Worm (Caenorhabditis elegans): ENCODE results near the gene clec-61.

clec-61 gene

ce11 chrII:10466552-10466951, 23.8 kb downstream of the clec-61 start, which contains the start of gene tnc-2:
tnc-2 (plus strand) TSS chrII:10466852.
- TF ChIP-seq fos-1 (tag; optimal IDR thresholded peaks at IDR 0.05) (no peak), elt-2 (tag; optimal IDR thresholded peaks at IDR 0.05) (no peak)

DNA sequence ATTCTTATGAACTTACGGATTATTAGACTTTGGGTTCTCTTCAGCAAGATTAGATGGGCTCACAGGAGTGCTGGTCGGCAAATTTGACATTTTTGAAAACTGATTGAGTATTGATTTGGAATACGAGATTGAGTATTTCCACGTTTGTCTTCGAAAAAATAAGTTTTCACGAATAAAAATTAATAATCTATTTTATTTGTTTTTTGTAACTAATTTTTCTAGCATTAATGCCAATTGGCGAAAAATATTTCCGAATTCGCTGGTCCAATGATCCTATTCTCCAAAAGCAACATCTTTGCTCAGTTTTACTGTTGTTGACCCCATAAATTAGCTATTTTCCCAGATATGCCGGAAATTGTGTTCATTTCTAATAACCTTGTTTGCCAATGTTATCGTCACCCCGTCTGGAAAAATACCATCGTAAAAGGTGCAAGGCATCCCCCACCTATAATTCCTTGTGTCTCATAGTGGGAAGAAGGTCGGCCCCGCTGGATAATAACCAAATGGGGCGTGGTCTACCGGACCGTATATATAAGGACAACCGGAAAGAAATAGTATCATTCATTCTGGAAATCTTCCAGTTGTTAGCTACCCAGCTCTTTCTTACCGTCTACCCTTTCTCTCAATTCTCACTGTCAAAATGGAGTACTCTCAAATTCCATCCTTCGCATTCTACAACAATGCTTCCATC, 26.0 kb downstream of the clec-61 start, which contains the start of the genes ZK673.6 and sdz-37:
Gene ZK673.6 (minus strand): TSS at position 101 of the 691 bp plus-strand sequence.
Gene sdz-37 (plus strand): TSS at position 641 of the 691 bp plus-strand sequence.
- no peak for TF ChIP-seq nhr-76 (tag; optimal IDR thresholded peaks at IDR 0.05)
- TF ChIP-seq elt-2 (tag; optimal IDR thresholded peaks at IDR 0.05): no peak
- TF ChIP-seq pha-4 (tag; optimal IDR thresholded peaks at IDR 0.05): no peak
- TF ChIP-seq mml-1 (tag; optimal IDR thresholded peaks at IDR 0.05): no peak
- TF ChIP-seq fkh-10 (GFP tag; optimal IDR thresholded peaks at IDR 0.05): no peak
- no peak for TF ChIP-seq nhr-237 (tag; optimal IDR thresholded peaks at IDR 0.05)
- no peak for TF ChIP-seq tbx-2 (tag; optimal IDR thresholded peaks at IDR 0.05)
- no peak for TF ChIP-seq fkh-2 (tag; optimal IDR thresholded peaks at IDR 0.05)
- TF ChIP-seq mdl-1 (tag; optimal IDR thresholded peaks at IDR 0.05): no peak
- no peak for TF ChIP-seq fos-1 (tag; optimal IDR thresholded peaks at IDR 0.05)
- no peak for TF ChIP-seq snpc-4 (tag; optimal IDR thresholded peaks at IDR 0.05)
- no peak for TF ChIP-seq ztf-4 (tag; optimal IDR thresholded peaks at IDR 0.05)
- TF ChIP-seq hmg-11 (tag; optimal IDR thresholded peaks at IDR 0.05): no peak

DNA sequence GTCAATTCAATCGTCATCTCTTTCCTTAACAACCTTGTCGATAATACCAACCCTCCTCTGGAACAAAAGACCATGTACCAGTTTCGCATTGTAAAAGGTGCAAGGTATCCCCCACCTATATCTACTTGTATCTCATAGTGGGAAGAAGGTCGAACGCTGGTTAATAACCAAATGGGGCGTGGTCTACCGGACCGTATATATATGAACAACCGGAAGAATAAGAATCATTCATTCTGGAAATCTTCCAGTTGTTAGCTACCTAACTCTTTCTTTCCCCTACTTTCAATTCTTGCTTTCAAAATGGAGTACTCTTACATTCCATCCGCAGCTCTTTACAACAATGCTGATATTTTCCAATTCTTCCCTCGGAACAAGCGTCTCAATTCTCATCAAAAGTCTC, 29.1 kb downstream of the clec-61 start, which contains the start of gene ZK673.5:
Gene ZK673.5 (plus strand): TSS at position 301 of the 400 bp plus-strand sequence.
- TF ChIP-seq nhr-76 (tag; optimal IDR thresholded peaks at IDR 0.05): no peak

DNA sequence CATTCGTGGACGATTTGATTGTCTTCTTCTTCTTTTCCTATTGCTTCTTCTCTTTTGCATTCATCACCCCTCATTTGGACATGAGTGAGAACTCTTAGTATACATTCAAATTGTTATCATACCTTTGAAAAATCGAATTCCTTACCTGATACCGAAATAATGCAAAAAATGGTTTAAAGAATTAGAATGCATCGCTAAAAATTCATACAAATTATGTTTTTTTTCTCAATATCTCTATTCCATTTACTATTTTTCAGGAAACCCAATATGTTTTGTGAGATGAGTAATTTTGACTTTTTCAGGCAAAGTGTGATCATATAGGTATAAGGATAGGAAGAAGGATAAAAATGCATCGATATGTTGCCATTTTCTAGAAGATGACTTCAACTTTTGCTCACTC, 33.4 kb downstream of the clec-61 start, which contains the start of gene ZK673.11:
Gene ZK673.11 (plus strand): TSS at position 301 of the 400 bp plus-strand sequence.
- TF ChIP-seq skn-1 (tag; optimal IDR thresholded peaks at IDR 0.05): no peak
- TF ChIP-seq nfya-1 (tag; optimal IDR thresholded peaks at IDR 0.05; ENCODE audit: insufficient read depth): no peak
- TF ChIP-seq ztf-4 (tag; optimal IDR thresholded peaks at IDR 0.05): no peak
- TF ChIP-seq tbx-2 (tag; optimal IDR thresholded peaks at IDR 0.05): no peak
- no peak for TF ChIP-seq aly-2 (tag; optimal IDR thresholded peaks at IDR 0.05)
- TF ChIP-seq mml-1 (tag; optimal IDR thresholded peaks at IDR 0.05): no peak
- no peak for TF ChIP-seq ceh-82 (tag; optimal IDR thresholded peaks at IDR 0.05)
- TF ChIP-seq elt-1 (tag; optimal IDR thresholded peaks at IDR 0.05): no peak
- no peak for TF ChIP-seq zag-1 (tag; optimal IDR thresholded peaks at IDR 0.05)
- no peak for TF ChIP-seq lin-39 (tag; optimal IDR thresholded peaks at IDR 0.05)
- TF ChIP-seq daf-12 (tag; optimal IDR thresholded peaks at IDR 0.05): no peak
- no peak for TF ChIP-seq ama-1 (optimal IDR thresholded peaks at IDR 0.05)
- TF ChIP-seq elt-3 (tag; optimal IDR thresholded peaks at IDR 0.05): no peak
- no peak for TF ChIP-seq nhr-11 (tag; optimal IDR thresholded peaks at IDR 0.05)
- TF ChIP-seq eor-1 (tag; optimal IDR thresholded peaks at IDR 0.05): no peak
- no peak for TF ChIP-seq pha-4 (tag; optimal IDR thresholded peaks at IDR 0.05)
- TF ChIP-seq pqm-1 (tag; optimal IDR thresholded peaks at IDR 0.05): no peak
- TF ChIP-seq ceh-16 (tag; optimal IDR thresholded peaks at IDR 0.05): no peak
- TF ChIP-seq egl-5 (tag; optimal IDR thresholded peaks at IDR 0.05): no peak
- TF ChIP-seq fkh-10 (GFP tag; optimal IDR thresholded peaks at IDR 0.05): no peak

DNA sequence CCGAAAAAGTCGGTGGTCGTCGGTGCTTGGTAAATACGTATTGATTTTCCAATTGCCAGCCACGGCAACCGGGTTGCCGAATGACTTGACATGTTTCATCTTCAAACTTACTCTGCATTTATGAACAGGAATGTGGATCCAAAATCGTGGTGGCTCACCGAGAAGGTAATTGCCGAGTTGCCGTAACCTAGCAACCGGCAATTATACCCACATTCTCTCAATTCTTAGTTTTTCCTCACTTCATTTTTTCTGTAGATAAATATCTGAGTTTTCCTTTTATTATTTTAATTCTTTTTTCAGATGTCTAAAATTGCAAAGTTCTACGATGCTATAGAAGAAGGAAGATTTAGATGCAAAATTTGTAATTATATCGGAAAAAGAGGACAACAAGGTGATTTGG, 37.7 kb downstream of the clec-61 start, which contains the start of gene ZK673.4:
Gene ZK673.4 (plus strand): TSS at position 301 of the 400 bp plus-strand sequence.
- TF ChIP-seq jun-1 (tag; optimal IDR thresholded peaks at IDR 0.05): no peak
- TF ChIP-seq nhr-12 (tag; optimal IDR thresholded peaks at IDR 0.05): no peak
- no peak for TF ChIP-seq ceh-16 (tag; optimal IDR thresholded peaks at IDR 0.05)
- no peak for TF ChIP-seq snpc-4 (tag; optimal IDR thresholded peaks at IDR 0.05)
- TF ChIP-seq nhr-43 (tag; optimal IDR thresholded peaks at IDR 0.05; ENCODE audit: poor library complexity, severe bottlenecking): no peak
- no peak for TF ChIP-seq elt-2 (tag; optimal IDR thresholded peaks at IDR 0.05)
- no peak for TF ChIP-seq lin-15B (tag; optimal IDR thresholded peaks at IDR 0.05)
- no peak for TF ChIP-seq aly-2 (tag; optimal IDR thresholded peaks at IDR 0.05)
- TF ChIP-seq mml-1 (tag; optimal IDR thresholded peaks at IDR 0.05): no peak
- TF ChIP-seq egl-27 (tag; optimal IDR thresholded peaks at IDR 0.05): no peak
